Fruit fly (Drosophila melanogaster) S2 (cell line): ENCODE measurements around the gene Cf2.

Source experiments
- CG8478 ChIP-seq: fragments of >200 bp; optimal IDR thresholded peaks from 2 replicates; lab custom pipeline; 2018
- CTCF ChIP-seq, 2 experiments: fragments of >200 bp; optimal IDR thresholded peaks; 2 replicates each; lab custom pipeline; 2018

DNA sequence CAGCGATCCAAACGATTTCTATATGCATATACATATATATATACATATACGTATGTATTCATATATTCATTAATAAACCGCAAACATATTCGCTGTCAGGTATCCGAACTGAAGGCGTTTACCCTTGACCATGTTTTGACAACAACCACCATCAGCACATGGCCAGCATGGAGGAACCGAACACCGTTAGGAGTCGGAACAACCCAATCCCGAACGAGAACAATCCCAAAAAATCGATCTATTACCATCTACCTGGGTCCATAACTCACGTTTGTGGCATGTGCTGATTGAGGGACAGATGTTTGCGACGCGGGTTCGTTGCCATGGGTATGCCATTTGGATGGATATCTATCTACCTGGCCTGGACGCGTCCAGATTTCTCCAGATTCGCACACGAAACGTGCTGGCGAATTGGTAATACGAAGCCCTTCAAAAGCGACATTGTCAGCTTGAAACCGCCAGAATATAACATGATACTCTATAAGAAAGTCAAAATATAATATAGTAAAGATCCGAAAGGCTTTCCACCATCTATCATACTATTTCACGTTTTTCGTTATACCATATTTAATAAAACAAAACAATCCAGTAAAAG is 6.6 kb upstream of the Cf2 start, which contains the start of gene CG15625:
- no peak for TF ChIP-seq CTCF (optimal IDR thresholded peaks at IDR 0.05; lab: Kevin White, UChicago)
- no peak for TF ChIP-seq CG8478 (lab: Kevin White, UChicago)
